Worm (Caenorhabditis elegans) whole organism, L1 larva: ENCODE data around the gene C50F7.3.

Source experiments
- Y116A8C.19 ChIP-seq: sonication (generic microtip); optimal IDR thresholded peaks from 2 replicates; lab custom pipeline; 2016; ENCODE audit warnings: missing compliant biosample characterization, missing genetic modification characterization, borderline replicate concordance
- aly-2 ChIP-seq: fragments of 150-350 bp; optimal IDR thresholded peaks from 2 replicates; lab custom pipeline; 2014; ENCODE audit warnings: missing biosample characterization, missing genetic modification characterization
- ama-1 ChIP-seq: fragments of 150-350 bp; optimal IDR thresholded peaks from 2 replicates; lab custom pipeline; 2014
- blmp-1 ChIP-seq: fragments of 150-350 bp; optimal IDR thresholded peaks from 2 replicates; lab custom pipeline; 2014; ENCODE audit warnings: missing biosample characterization, missing genetic modification characterization
- ceh-63 ChIP-seq: fragments of 200-800 bp; sonication (Bioruptor generic); optimal IDR thresholded peaks from 2 replicates; lab custom pipeline; 2018; ENCODE audit warnings: mild to moderate bottlenecking, missing genetic modification characterization, missing compliant biosample characterization
- ces-1 ChIP-seq: fragments of 150-350 bp; optimal IDR thresholded peaks from 2 replicates; lab custom pipeline; 2014; ENCODE audit warnings: missing biosample characterization, missing genetic modification reagents, missing genetic modification characterization
- efl-1 ChIP-seq, 4 experiments: fragments of 150-350 bp; optimal IDR thresholded peaks in 3 of 4; peaks in 1 of 4; 1 replicate in 1 of 4; 2 replicates in 3 of 4; lab custom pipeline; 2014; ENCODE audit warnings: missing biosample characterization in 2 of 4, missing genetic modification characterization in 2 of 4, missing genetic modification reagents in 2 of 4
- egl-27 ChIP-seq, 2 experiments: fragments of 150-350 bp in 1 of 2; sonication (generic microtip); optimal IDR thresholded peaks; 3 replicates each; lab custom pipeline; 2017 to 2018; ENCODE audit warnings: missing biosample characterization in 2 of 2, missing genetic modification characterization in 2 of 2, missing genetic modification reagents in 2 of 2
- elt-2 ChIP-seq: sonication (generic microtip); optimal IDR thresholded peaks from 2 replicates; lab custom pipeline; 2016; ENCODE audit warnings: missing genetic modification characterization, mild to moderate bottlenecking, inconsistent platforms, missing compliant biosample characterization, missing genetic modification reagents
- ets-5 ChIP-seq: fragments of 200-800 bp; sonication (Bioruptor generic); IDR thresholded peaks from 2 replicates; pipeline ENCODE4 v1.3.6; 2022; ENCODE audit warnings: missing genetic modification characterization, missing compliant biosample characterization
- fkh-4 ChIP-seq: sonication (generic microtip); optimal IDR thresholded peaks from 2 replicates; lab custom pipeline; 2016; ENCODE audit warnings: missing compliant biosample characterization, missing genetic modification characterization, borderline replicate concordance
- fos-1 ChIP-seq: fragments of 150-350 bp; optimal IDR thresholded peaks from 2 replicates; lab custom pipeline; 2014; ENCODE audit warnings: missing biosample characterization, missing genetic modification characterization
- irx-1 ChIP-seq: sonication (generic microtip); optimal IDR thresholded peaks from 2 replicates; lab custom pipeline; 2016; ENCODE audit warnings: missing genetic modification characterization, missing compliant biosample characterization
- isw-1 ChIP-seq: fragments of 200-800 bp; sonication (Bioruptor generic); IDR thresholded peaks from 2 replicates; pipeline ENCODE4 v1.3.6; 2022; ENCODE audit warnings: missing genetic modification characterization, missing compliant biosample characterization
- jun-1 ChIP-seq: fragments of 150-350 bp; optimal IDR thresholded peaks from 2 replicates; lab custom pipeline; 2014; ENCODE audit warnings: missing biosample characterization, missing genetic modification reagents, missing genetic modification characterization
- lsy-2 ChIP-seq, 2 experiments: fragments of 150-350 bp; optimal IDR thresholded peaks; 2 replicates each; lab custom pipeline; 2014; ENCODE audit warnings: missing biosample characterization in 2 of 2, missing genetic modification characterization in 2 of 2
- mab-9 ChIP-seq: fragments of 200-800 bp; sonication (Bioruptor generic); IDR thresholded peaks from 2 replicates; pipeline ENCODE4 v1.3.6; 2022; ENCODE audit warnings: missing genetic modification reagents, missing genetic modification characterization, missing compliant biosample characterization
- mdl-1 ChIP-seq, 2 experiments: fragments of 150-350 bp; optimal IDR thresholded peaks; 2 replicates each; lab custom pipeline; 2014 to 2017; ENCODE audit warnings: missing biosample characterization in 2 of 2, missing genetic modification characterization in 2 of 2, inconsistent platforms in 1 of 2
- nhr-12 ChIP-seq: sonication (generic microtip); optimal IDR thresholded peaks from 2 replicates; lab custom pipeline; 2017; ENCODE audit warnings: missing biosample characterization, missing genetic modification characterization
- nhr-28 ChIP-seq: fragments of 150-350 bp; optimal IDR thresholded peaks from 2 replicates; lab custom pipeline; 2014; ENCODE audit warnings: missing biosample characterization, missing genetic modification characterization
- nhr-84 ChIP-seq: sonication (generic microtip); optimal IDR thresholded peaks from 2 replicates; lab custom pipeline; 2017; ENCODE audit warnings: missing biosample characterization, missing genetic modification characterization
- nhr-90 ChIP-seq: sonication (generic microtip); optimal IDR thresholded peaks from 2 replicates; lab custom pipeline; 2016; ENCODE audit warnings: mild to moderate bottlenecking, missing genetic modification characterization, missing compliant biosample characterization; ENCODE audit not compliant: poor library complexity
- pax-3 ChIP-seq: fragments of 200-800 bp; sonication (Bioruptor generic); optimal IDR thresholded peaks from 2 replicates; lab custom pipeline; 2018; ENCODE audit warnings: mild to moderate bottlenecking, missing genetic modification characterization, moderate library complexity, missing compliant biosample characterization
- pqm-1 ChIP-seq: sonication (generic microtip); optimal IDR thresholded peaks from 3 replicates; lab custom pipeline; 2017; ENCODE audit warnings: missing biosample characterization, missing genetic modification characterization
- snu-23 ChIP-seq: sonication (generic microtip); optimal IDR thresholded peaks from 2 replicates; lab custom pipeline; 2016; ENCODE audit warnings: missing genetic modification characterization, missing compliant biosample characterization
- sup-37 ChIP-seq: fragments of 200-800 bp; sonication (Bioruptor generic); optimal IDR thresholded peaks from 2 replicates; lab custom pipeline; 2018; ENCODE audit warnings: mild to moderate bottlenecking, missing genetic modification characterization, missing compliant biosample characterization
- tbx-2 ChIP-seq: sonication (generic microtip); optimal IDR thresholded peaks from 2 replicates; lab custom pipeline; 2016; ENCODE audit warnings: missing genetic modification characterization, missing compliant biosample characterization
- tlp-1 ChIP-seq: fragments of 150-350 bp; optimal IDR thresholded peaks from 2 replicates; lab custom pipeline; 2014; ENCODE audit warnings: missing biosample characterization, missing genetic modification characterization
- unc-130 ChIP-seq: fragments of 150-350 bp; optimal IDR thresholded peaks from 2 replicates; lab custom pipeline; 2017; ENCODE audit warnings: missing biosample characterization, missing genetic modification characterization, inconsistent platforms
- unc-86 ChIP-seq: sonication (generic microtip); optimal IDR thresholded peaks from 2 replicates; lab custom pipeline; 2016; ENCODE audit warnings: missing genetic modification characterization, missing compliant biosample characterization
- unc-98 ChIP-seq: fragments of 200-800 bp; sonication (Bioruptor generic); IDR thresholded peaks from 2 replicates; pipeline ENCODE4 v1.3.6; 2022; ENCODE audit warnings: missing genetic modification characterization, missing compliant biosample characterization
- vab-15 ChIP-seq: sonication (generic microtip); optimal IDR thresholded peaks from 2 replicates; lab custom pipeline; 2017; ENCODE audit warnings: missing genotype, mild to moderate bottlenecking, missing genetic modification characterization, missing compliant biosample characterization
- zip-4 ChIP-seq: fragments of 200-800 bp; sonication (Bioruptor generic); optimal IDR thresholded peaks from 2 replicates; lab custom pipeline; 2018; ENCODE audit warnings: mild to moderate bottlenecking, missing genetic modification characterization, moderate library complexity, missing compliant biosample characterization
- ztf-11 ChIP-seq, 2 experiments: sonication (generic microtip); optimal IDR thresholded peaks; 2 replicates each; lab custom pipeline; 2016 to 2017; ENCODE audit warnings: missing genetic modification characterization in 2 of 2, missing biosample characterization in 1 of 2, missing compliant biosample characterization in 1 of 2

Gene C50F7.3

ce11 chrIV:7747838-7748237 is 15.7 kb downstream of the C50F7.3 start, which contains the start of gene klo-1:
TSS of gene klo-1 (minus strand) at chrIV:7748225.
- TF ChIP-seq snu-23 (GFP tag; lab: Kevin White, UChicago) (no peak), elt-2 (tag; lab: Kevin White, UChicago) (peak; percentile 49), ceh-63 (GFP tag; lab: Kevin White, UChicago) (no peak)
- TF ChIP-seq, all 84 proteins: peak for 1

- no peak for TF ChIP-seq nhr-12 (tag; lab: Kevin White, UChicago)
- TF ChIP-seq efl-1 (optimal IDR thresholded peaks at IDR 0.05; lab: Kevin White, UChicago), result no peak
- peak in 1 of 2 experiments; percentile 14 for TF ChIP-seq efl-1 (GFP tag; optimal IDR thresholded peaks at IDR 0.05 in 1 of 2; lab: Kevin White, UChicago)
- TF ChIP-seq, all 84 proteins: peak for 1
Observed at ce11 chrIV:7753108-7753507, 21.0 kb downstream of the C50F7.3 start, which contains the start of gene col-14. TSS of gene col-14 (plus strand) at chrIV:7753408.

ce11 chrIV:7754114-7754513 is 22.0 kb downstream of the C50F7.3 start:
- no peak for TF ChIP-seq fkh-4 (tag; lab: Kevin White, UChicago)
- no peak for TF ChIP-seq ztf-11 (tag; optimal IDR thresholded peaks at IDR 0.05; lab: Kevin White, UChicago)
- TF ChIP-seq mab-9 (GFP tag; lab: Robert Waterston, UW), result no peak
- TF ChIP-seq unc-86 (tag; lab: Kevin White, UChicago), result no peak
- TF ChIP-seq nhr-28 (tag; lab: Kevin White, UChicago), result no peak
- TF ChIP-seq efl-1 (optimal IDR thresholded peaks at IDR 0.05; lab: Kevin White, UChicago), result no peak
- no peak for TF ChIP-seq efl-1 (GFP tag; optimal IDR thresholded peaks at IDR 0.05 in 1 of 2; lab: Kevin White, UChicago)
- TF ChIP-seq vab-15 (tag; lab: Kevin White, UChicago), result no peak

ce11 chrIV:7757245-7757644 is 25.1 kb downstream of the C50F7.3 start, which contains the start of gene C46A5.4:
TSS of gene C46A5.4 (minus strand) at chrIV:7757345.
- TF ChIP-seq aly-2 (tag; lab: Kevin White, UChicago) (no peak), jun-1 (tag; lab: Kevin White, UChicago) (no peak), egl-27 (tag; optimal IDR thresholded peaks at IDR 0.05; lab: Kevin White, UChicago) (no peak), unc-98 (GFP tag; lab: Robert Waterston, UW) (no peak), isw-1 (GFP tag; lab: Robert Waterston, UW) (no peak), pqm-1 (tag; lab: Kevin White, UChicago) (no peak), ets-5 (GFP tag; lab: Robert Waterston, UW) (no peak), unc-130 (tag; lab: Kevin White, UChicago) (no peak), zip-4 (no peak), tbx-2 (tag; lab: Kevin White, UChicago) (no peak), blmp-1 (tag; lab: Kevin White, UChicago) (no peak), ama-1 (lab: Kevin White, UChicago) (no peak), lsy-2 (tag; optimal IDR thresholded peaks at IDR 0.05; lab: Kevin White, UChicago) (no peak), irx-1 (tag; lab: Kevin White, UChicago) (no peak), ceh-63 (GFP tag; lab: Kevin White, UChicago) (no peak), Y116A8C.19 (tag; lab: Kevin White, UChicago) (no peak), tlp-1 (tag; lab: Kevin White, UChicago) (no peak)

- TF ChIP-seq ces-1 (GFP tag; lab: Kevin White, UChicago) (no peak), unc-98 (GFP tag; lab: Robert Waterston, UW) (no peak), efl-1 (optimal IDR thresholded peaks at IDR 0.05; lab: Kevin White, UChicago) (no peak), efl-1 (GFP tag; optimal IDR thresholded peaks at IDR 0.05 in 1 of 2; lab: Kevin White, UChicago) (no peak), fos-1 (tag; lab: Kevin White, UChicago) (no peak), nhr-84 (tag; lab: Kevin White, UChicago) (no peak), elt-2 (tag; lab: Kevin White, UChicago) (no peak), pax-3 (tag; lab: Kevin White, UChicago) (no peak), sup-37 (GFP tag; lab: Kevin White, UChicago) (no peak), nhr-90 (no peak), mdl-1 (tag; optimal IDR thresholded peaks at IDR 0.05; lab: Kevin White, UChicago) (no peak)
Observed at ce11 chrIV:7759527-7759926, 27.4 kb downstream of the C50F7.3 start, which contains the start of gene dsb-3. TSS of gene dsb-3 (minus strand) at chrIV:7759627.
